Worm (Caenorhabditis elegans) whole organism, early embryonic: ENCODE results near the gene gur-5.

Experiments used
- ama-1 ChIP-seq: fragments of 150-350 bp; optimal IDR thresholded peaks from 2 replicates; lab custom pipeline; 2014
- ceh-13 ChIP-seq: fragments of 200-800 bp; sonication (Bioruptor generic); optimal IDR thresholded peaks from 2 replicates; lab custom pipeline; 2018; ENCODE audit warnings: mild to moderate bottlenecking, missing genetic modification characterization, missing compliant biosample characterization
- ets-7 ChIP-seq: sonication (generic microtip); optimal IDR thresholded peaks from 2 replicates; lab custom pipeline; 2016; ENCODE audit warnings: missing genotype, missing genetic modification characterization, missing compliant biosample characterization
- flt-1 ChIP-seq: fragments of 200-800 bp; sonication (Bioruptor generic); IDR thresholded peaks from 2 replicates; pipeline ENCODE4 v1.3.6; 2022; ENCODE audit warnings: missing genetic modification characterization, missing compliant biosample characterization
- hnd-1 ChIP-seq: sonication (generic microtip); optimal IDR thresholded peaks from 2 replicates; lab custom pipeline; 2016; ENCODE audit warnings: missing genetic modification characterization, missing compliant biosample characterization
- pes-1 ChIP-seq: fragments of 200-800 bp; sonication (Bioruptor generic); IDR thresholded peaks from 2 replicates; pipeline ENCODE4 v1.3.6; 2022; ENCODE audit warnings: missing genetic modification reagents, missing genetic modification characterization, missing compliant biosample characterization
- tbx-11 ChIP-seq: fragments of 200-800 bp; sonication (Bioruptor generic); IDR thresholded peaks from 2 replicates; pipeline ENCODE4 v1.3.6; 2022; ENCODE audit warnings: missing genetic modification characterization, missing compliant biosample characterization
- tbx-37 ChIP-seq: fragments of 200-800 bp; sonication (Bioruptor generic); conservative IDR thresholded peaks from 2 replicates; pipeline ENCODE4 v1.3.6; 2022; ENCODE audit warnings: missing genetic modification reagents, missing genetic modification characterization, missing compliant biosample characterization
- tra-4 ChIP-seq: sonication (generic microtip); optimal IDR thresholded peaks from 2 replicates; lab custom pipeline; 2017; ENCODE audit warnings: missing genetic modification characterization, missing compliant biosample characterization

ce11 chrII:5331677-5332303, 46.7 kb downstream of the gur-5 start:
- TF ChIP-seq ama-1 (no peak), ets-7 (no peak), ceh-13 (GFP tag; lab: Kevin White, UChicago) (no peak), hnd-1 (tag; lab: Kevin White, UChicago) (no peak), tbx-11 (GFP tag; lab: Robert Waterston, UW) (no peak), pes-1 (GFP tag; lab: Robert Waterston, UW) (no peak), tra-4 (tag; lab: Kevin White, UChicago) (no peak), flt-1 (GFP tag; lab: Robert Waterston, UW) (no peak), tbx-37 (no peak)
